Worm (Caenorhabditis elegans) whole organism, early embryonic: ENCODE data around the gene lgc-54.

Experiments
- B0310.2 ChIP-seq: sonication (generic microtip); optimal IDR thresholded peaks from 2 replicates; lab custom pipeline; 2016; ENCODE audit warnings: mild to moderate bottlenecking, missing genetic modification characterization, missing compliant biosample characterization
- F13C5.2 ChIP-seq: sonication (generic microtip); optimal IDR thresholded peaks from 2 replicates; lab custom pipeline; 2017; ENCODE audit warnings: mild to moderate bottlenecking, missing genetic modification characterization, inconsistent platforms, missing compliant biosample characterization
- aly-1 ChIP-seq: sonication (generic microtip); optimal IDR thresholded peaks from 2 replicates; lab custom pipeline; 2016; ENCODE audit warnings: missing genetic modification characterization, missing compliant biosample characterization
- ama-1 ChIP-seq: fragments of 150-350 bp; optimal IDR thresholded peaks from 2 replicates; lab custom pipeline; 2014
- ceh-13 ChIP-seq: fragments of 200-800 bp; sonication (Bioruptor generic); optimal IDR thresholded peaks from 2 replicates; lab custom pipeline; 2018; ENCODE audit warnings: mild to moderate bottlenecking, missing genetic modification characterization, missing compliant biosample characterization
- ceh-36 ChIP-seq: sonication (generic microtip); optimal IDR thresholded peaks from 2 replicates; lab custom pipeline; 2016; ENCODE audit warnings: missing genetic modification characterization, inconsistent platforms, missing compliant biosample characterization
- ets-7 ChIP-seq: sonication (generic microtip); optimal IDR thresholded peaks from 2 replicates; lab custom pipeline; 2016; ENCODE audit warnings: missing genotype, missing genetic modification characterization, missing compliant biosample characterization
- flt-1 ChIP-seq: fragments of 200-800 bp; sonication (Bioruptor generic); IDR thresholded peaks from 2 replicates; pipeline ENCODE4 v1.3.6; 2022; ENCODE audit warnings: missing genetic modification characterization, missing compliant biosample characterization
- hmbx-1 ChIP-seq: sonication (generic microtip); optimal IDR thresholded peaks from 2 replicates; lab custom pipeline; 2016; ENCODE audit warnings: mild to moderate bottlenecking, missing genetic modification characterization, missing compliant biosample characterization
- hmg-4 ChIP-seq: fragments of 200-800 bp; sonication (Bioruptor generic); optimal IDR thresholded peaks from 2 replicates; lab custom pipeline; 2018; ENCODE audit warnings: mild to moderate bottlenecking, missing genetic modification characterization, missing compliant biosample characterization
- hnd-1 ChIP-seq: sonication (generic microtip); optimal IDR thresholded peaks from 2 replicates; lab custom pipeline; 2016; ENCODE audit warnings: missing genetic modification characterization, missing compliant biosample characterization
- pes-1 ChIP-seq: fragments of 200-800 bp; sonication (Bioruptor generic); IDR thresholded peaks from 2 replicates; pipeline ENCODE4 v1.3.6; 2022; ENCODE audit warnings: missing genetic modification reagents, missing genetic modification characterization, missing compliant biosample characterization
- scrt-1 ChIP-seq: fragments of 200-800 bp; sonication (Bioruptor generic); IDR thresholded peaks from 2 replicates; pipeline ENCODE4 v1.3.6; 2022; ENCODE audit warnings: missing genetic modification characterization, missing compliant biosample characterization
- sea-1 ChIP-seq: fragments of 200-800 bp; sonication (Bioruptor generic); conservative IDR thresholded peaks from 2 replicates; pipeline ENCODE4 v1.3.6; 2022; ENCODE audit warnings: missing genetic modification characterization, missing compliant biosample characterization
- tbx-11 ChIP-seq: fragments of 200-800 bp; sonication (Bioruptor generic); IDR thresholded peaks from 2 replicates; pipeline ENCODE4 v1.3.6; 2022; ENCODE audit warnings: missing genetic modification characterization, missing compliant biosample characterization
- tbx-37 ChIP-seq: fragments of 200-800 bp; sonication (Bioruptor generic); conservative IDR thresholded peaks from 2 replicates; pipeline ENCODE4 v1.3.6; 2022; ENCODE audit warnings: missing genetic modification reagents, missing genetic modification characterization, missing compliant biosample characterization
- tra-4 ChIP-seq: sonication (generic microtip); optimal IDR thresholded peaks from 2 replicates; lab custom pipeline; 2017; ENCODE audit warnings: missing genetic modification characterization, missing compliant biosample characterization

lgc-54 gene

ce11 chrV:6830075-6830474 lies 16.3 kb downstream of the lgc-54 start:
- TF ChIP-seq flt-1 (no peak), ama-1 (lab: Kevin White, UChicago) (no peak), tra-4 (tag; lab: Kevin White, UChicago) (no peak), scrt-1 (GFP tag; lab: Robert Waterston, UW) (no peak), pes-1 (GFP tag; lab: Robert Waterston, UW) (no peak), hnd-1 (tag; lab: Kevin White, UChicago) (no peak), tbx-11 (GFP tag; lab: Robert Waterston, UW) (no peak), sea-1 (GFP tag; lab: Robert Waterston, UW) (no peak), F13C5.2 (tag; lab: Kevin White, UChicago) (no peak), B0310.2 (tag; lab: Kevin White, UChicago) (no peak)

ce11 chrV:6829404-6829803 lies 17.0 kb downstream of the lgc-54 start, which contains the start of gene col-141:
Gene col-141, plus strand, starts transcription at chrV:6829704.
- TF ChIP-seq ceh-36 (no peak), aly-1 (tag; lab: Kevin White, UChicago) (no peak), ceh-13 (no peak), scrt-1 (GFP tag; lab: Robert Waterston, UW) (no peak), hmbx-1 (tag; lab: Kevin White, UChicago) (no peak), hnd-1 (tag; lab: Kevin White, UChicago) (no peak), ets-7 (no peak)

- TF ChIP-seq hmbx-1 (tag; lab: Kevin White, UChicago) (no peak), ets-7 (no peak), tbx-37 (GFP tag; lab: Robert Waterston, UW) (no peak), ama-1 (lab: Kevin White, UChicago) (no peak), ceh-36 (no peak), pes-1 (GFP tag; lab: Robert Waterston, UW) (no peak), hnd-1 (tag; lab: Kevin White, UChicago) (no peak), sea-1 (GFP tag; lab: Robert Waterston, UW) (no peak), hmg-4 (GFP tag; lab: Kevin White, UChicago) (no peak)
These were observed 17.6 kb downstream of the lgc-54 start, which contains the start of gene dmsr-15 for ce11 chrV:6828786-6829185. Gene dmsr-15, minus strand, starts transcription at chrV:6828886.

- TF ChIP-seq ceh-36, result no peak
These were observed 23.0 kb downstream of the lgc-54 start for ce11 chrV:6823432-6823831.

- TF ChIP-seq sea-1 (GFP tag; lab: Robert Waterston, UW) (no peak), tbx-37 (GFP tag; lab: Robert Waterston, UW) (no peak), hmg-4 (GFP tag; lab: Kevin White, UChicago) (no peak), flt-1 (no peak), scrt-1 (GFP tag; lab: Robert Waterston, UW) (no peak)
These were observed 24.9 kb downstream of the lgc-54 start, which contains the start of gene T15B7.8 for ce11 chrV:6821509-6821908. Gene T15B7.8, plus strand, starts transcription at chrV:6821809.

- TF ChIP-seq tra-4 (tag; lab: Kevin White, UChicago) (no peak), F13C5.2 (tag; lab: Kevin White, UChicago) (no peak), ceh-13 (no peak), hmg-4 (GFP tag; lab: Kevin White, UChicago) (no peak), B0310.2 (tag; lab: Kevin White, UChicago) (no peak), scrt-1 (GFP tag; lab: Robert Waterston, UW) (no peak), tbx-11 (GFP tag; lab: Robert Waterston, UW) (no peak), ets-7 (no peak), aly-1 (tag; lab: Kevin White, UChicago) (no peak), tbx-37 (GFP tag; lab: Robert Waterston, UW) (no peak), sea-1 (GFP tag; lab: Robert Waterston, UW) (no peak), flt-1 (no peak)
These were observed 26.6 kb downstream of the lgc-54 start, which contains the start of gene dmsr-13 for ce11 chrV:6819812-6820211. Gene dmsr-13, minus strand, starts transcription at chrV:6819912.

ce11 chrV:6817184-6817583 lies 29.2 kb downstream of the lgc-54 start, which contains the start of gene dmsr-14:
Gene dmsr-14, minus strand, starts transcription at chrV:6817284.
- TF ChIP-seq tra-4 (tag; lab: Kevin White, UChicago), result no peak
- TF ChIP-seq B0310.2 (tag; lab: Kevin White, UChicago), result no peak
- no peak for TF ChIP-seq ets-7
- no peak for TF ChIP-seq tbx-37 (GFP tag; lab: Robert Waterston, UW)

ce11 chrV:6813862-6814261 lies 32.5 kb downstream of the lgc-54 start:
- TF ChIP-seq ets-7, result no peak
- TF ChIP-seq pes-1 (GFP tag; lab: Robert Waterston, UW), result no peak
- no peak for TF ChIP-seq B0310.2 (tag; lab: Kevin White, UChicago)
- TF ChIP-seq tbx-37 (GFP tag; lab: Robert Waterston, UW), result no peak
- TF ChIP-seq ama-1 (lab: Kevin White, UChicago), result no peak

- TF ChIP-seq B0310.2 (tag; lab: Kevin White, UChicago), result no peak
- no peak for TF ChIP-seq aly-1 (tag; lab: Kevin White, UChicago)
- TF ChIP-seq F13C5.2 (tag; lab: Kevin White, UChicago), result no peak
- no peak for TF ChIP-seq scrt-1 (GFP tag; lab: Robert Waterston, UW)
- no peak for TF ChIP-seq pes-1 (GFP tag; lab: Robert Waterston, UW)
- TF ChIP-seq ama-1 (lab: Kevin White, UChicago), result no peak
- TF ChIP-seq ceh-36, result no peak
- no peak for TF ChIP-seq ceh-13
- TF ChIP-seq ets-7, result no peak
- TF ChIP-seq tbx-37 (GFP tag; lab: Robert Waterston, UW), result no peak
- TF ChIP-seq hmbx-1 (tag; lab: Kevin White, UChicago), result no peak
These were observed 34.5 kb downstream of the lgc-54 start for ce11 chrV:6811863-6812262.
